Fruit fly (Drosophila melanogaster): Measurements from ENCODE around the gene ifc.

ifc gene

DNA sequence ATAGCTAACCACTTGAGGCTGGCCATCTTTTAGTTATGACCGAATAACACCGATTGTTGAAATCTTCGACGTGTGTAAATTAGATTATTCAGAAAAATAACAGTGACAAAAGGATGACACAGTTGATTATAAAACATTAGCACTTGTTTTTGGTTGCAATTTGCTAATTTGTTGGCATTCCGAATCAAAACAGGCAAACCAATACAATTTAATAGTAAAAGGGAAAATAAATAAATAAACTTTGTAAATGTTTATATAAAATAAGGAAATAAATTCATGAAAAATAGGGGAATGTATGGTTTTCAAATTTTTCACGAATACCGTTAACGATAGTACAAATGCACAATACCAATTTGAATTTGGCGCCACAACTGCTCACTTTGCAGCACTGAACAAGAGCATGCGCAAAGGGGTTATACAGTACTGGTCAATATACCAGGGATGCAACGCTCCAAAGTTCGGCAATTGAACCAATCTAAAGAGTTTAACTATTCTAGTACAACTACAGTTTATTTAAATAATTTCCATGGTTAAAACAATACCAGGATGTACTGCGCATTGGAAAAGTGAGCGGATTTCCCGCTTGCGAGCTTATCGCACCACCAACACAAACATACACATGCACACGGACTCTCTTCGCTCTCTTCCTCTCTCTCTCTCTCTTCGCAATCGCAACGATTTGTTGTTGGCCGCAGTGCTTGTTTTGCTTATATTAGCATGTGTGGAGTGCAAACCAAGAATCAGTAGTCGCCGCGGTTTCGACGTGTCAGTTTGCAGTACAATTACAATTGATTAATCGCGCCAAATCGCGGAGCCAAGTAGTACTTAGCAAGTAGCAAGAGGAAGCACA lies 42.7 kb upstream of the ifc start, which contains the start of the genes Sfp26Ad and Gpdh1 (continued):
- TF ChIP-seq Hey (tag; optimal IDR thresholded peaks at IDR 0.05) (no peak), corto (GFP tag; optimal IDR thresholded peaks at IDR 0.05) (peak; percentile 75), BtbVII (GFP tag; optimal IDR thresholded peaks at IDR 0.05) (peak; percentile 61), CG12659 (GFP tag; optimal IDR thresholded peaks at IDR 0.05) (peak; percentile 84), nmo (GFP tag; optimal IDR thresholded peaks at IDR 0.05) (peak; percentile 64), Sox102F (GFP tag; optimal IDR thresholded peaks at IDR 0.05) (peak; percentile 65), tup (GFP tag; optimal IDR thresholded peaks at IDR 0.05) (peak; percentile 69), cwo (GFP tag; optimal IDR thresholded peaks at IDR 0.05) (peak; percentile 68), Ssrp (tag; optimal IDR thresholded peaks at IDR 0.05) (peak; percentile 14), Ravus (GFP tag; IDR thresholded peaks at IDR 0.05) (no peak), CG10979 (tag; optimal IDR thresholded peaks at IDR 0.05) (peak; percentile 56), CkIIα-i1 (GFP tag; IDR thresholded peaks at IDR 0.05) (no peak), prd (optimal IDR thresholded peaks at IDR 0.05) (no peak), prd (GFP tag; IDR thresholded peaks at IDR 0.05) (peak; percentile 74), Fer3 (tag; optimal IDR thresholded peaks at IDR 0.05) (peak; percentile 61), Ptx1 (GFP tag; IDR thresholded peaks at IDR 0.05) (peak; percentile 53), Atf-2 (GFP tag; optimal IDR thresholded peaks at IDR 0.05) (peak; percentile 34), Atf6 (GFP tag; IDR thresholded peaks at IDR 0.05) (peak; percentile 70), CG7372 (GFP tag; IDR thresholded peaks at IDR 0.05) (0 out of 2 replicates have a peak, but pooled peaks have one; percentile 50), CG42726 (GFP tag; IDR thresholded peaks at IDR 0.05; ENCODE audit: partially characterized antibody) (0 out of 2 replicates have a peak, but pooled peaks have one; percentile 17), ash1 (GFP tag; optimal IDR thresholded peaks at IDR 0.05) (no peak), lola (GFP tag; optimal IDR thresholded peaks at IDR 0.05) (peak in 1 of 3 experiments; percentile 40), slp2 (GFP tag; optimal IDR thresholded peaks at IDR 0.05) (peak; percentile 59), CG14965 (GFP tag; optimal IDR thresholded peaks at IDR 0.05; ENCODE audit: borderline replicate concordance) (peak; percentile 27), sens (GFP tag) (peak; percentile 95), CG2116 (GFP tag; optimal IDR thresholded peaks at IDR 0.05) (peak; percentile 79), CG7987 (GFP tag; optimal IDR thresholded peaks at IDR 0.05) (peak; percentile 69), ken (GFP tag; IDR thresholded peaks at IDR 0.05) (peak; percentile 72), CG6689 (GFP tag; IDR thresholded peaks at IDR 0.05) (0 out of 2 replicates have a peak, but pooled peaks have one; percentile 24), CG12219 (GFP tag; optimal IDR thresholded peaks at IDR 0.05) (peak; percentile 23), CG34376 (GFP tag; optimal IDR thresholded peaks at IDR 0.05) (peak; percentile 79), Six4 (GFP tag; optimal IDR thresholded peaks at IDR 0.05) (peak; percentile 68), TFAM (GFP tag; optimal IDR thresholded peaks at IDR 0.05) (peak; percentile 22), CG17612 (GFP tag; IDR thresholded peaks at IDR 0.05) (no peak), CG9932 (GFP tag; IDR thresholded peaks at IDR 0.05) (peak; percentile 92), sqz (GFP tag; optimal IDR thresholded peaks at IDR 0.05) (peak; percentile 36), CG9727 (GFP tag; optimal IDR thresholded peaks at IDR 0.05) (peak; percentile 50), nau (GFP tag; optimal IDR thresholded peaks at IDR 0.05) (peak; percentile 68), Camta (GFP tag; optimal IDR thresholded peaks at IDR 0.05) (peak; percentile 73), mam (GFP tag; optimal IDR thresholded peaks at IDR 0.05) (peak; percentile 93), en (GFP tag; optimal IDR thresholded peaks at IDR 0.05) (peak; percentile 67), ranshi (GFP tag; IDR thresholded peaks at IDR 0.05) (peak; percentile 40; the same call in 1 of the 2 replicates), nerfin-1 (tag; optimal IDR thresholded peaks at IDR 0.05) (peak; percentile 35), CG10366 (GFP tag; IDR thresholded peaks at IDR 0.05) (peak; percentile 64), Rx (GFP tag; IDR thresholded peaks at IDR 0.05) (peak; percentile 44), Awh (GFP tag; IDR thresholded peaks at IDR 0.05) (peak; percentile 62; the same call in 1 of the 2 replicates), trem (tag; optimal IDR thresholded peaks at IDR 0.05) (peak; percentile 61), Fer2 (tag; optimal IDR thresholded peaks at IDR 0.05) (peak; percentile 43)

Measured in whole organism, embryonic.